Fruit fly (Drosophila melanogaster): Measurements from ENCODE around the gene CG17361.

Gene CG17361

DNA sequence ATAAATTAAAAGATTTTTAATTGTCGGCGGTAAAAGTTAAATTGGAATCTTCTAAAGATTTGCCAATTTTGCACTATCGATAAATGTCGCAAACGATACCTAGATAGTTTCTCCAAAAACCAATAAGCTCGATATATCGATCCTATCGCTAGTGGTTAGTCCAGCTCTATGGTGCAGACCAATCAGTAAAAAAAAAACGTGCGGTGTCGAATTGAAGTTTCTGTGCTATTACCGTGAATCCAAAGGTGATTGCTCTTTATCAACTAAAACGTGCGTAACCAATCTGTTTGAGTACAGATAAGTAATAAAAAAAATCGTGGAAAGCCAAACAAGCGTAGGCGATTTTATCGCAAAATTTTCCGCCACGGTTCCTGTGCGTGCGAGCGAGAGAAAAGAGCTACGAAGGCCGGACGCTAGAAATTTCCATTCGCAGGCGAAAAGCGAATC is 39.9 kb downstream of the CG17361 start, which contains the start of gene Hsp110 (continued):
- TF ChIP-seq CG13624 (GFP tag; optimal IDR thresholded peaks at IDR 0.05) (peak; percentile 26), CG17361 (GFP tag; IDR thresholded peaks at IDR 0.05) (peak; percentile 26; the same call in 1 of the 3 replicates), grau (tag; optimal IDR thresholded peaks at IDR 0.05) (peak; percentile 16), CG8478 (optimal IDR thresholded peaks at IDR 0.05) (no peak), CG10543 (GFP tag; optimal IDR thresholded peaks at IDR 0.05) (peak; percentile 29), rib (GFP tag; IDR thresholded peaks at IDR 0.05) (peak; percentile 81), CG10147 (GFP tag; optimal IDR thresholded peaks at IDR 0.05) (no peak), CG6854 (GFP tag; optimal IDR thresholded peaks at IDR 0.05) (no peak), lbe (GFP tag; optimal IDR thresholded peaks at IDR 0.05) (peak; percentile 64), mirr (GFP tag; optimal IDR thresholded peaks at IDR 0.05) (peak; percentile 51), CG7556 (GFP tag; optimal IDR thresholded peaks at IDR 0.05) (no peak), CG1233 (GFP tag; optimal IDR thresholded peaks at IDR 0.05) (no peak), CG7963 (GFP tag; IDR thresholded peaks at IDR 0.05; ENCODE audit: partially characterized antibody) (peak; percentile 98), CG30403 (GFP tag; optimal IDR thresholded peaks at IDR 0.05) (peak; percentile 11), seq (GFP tag; IDR thresholded peaks at IDR 0.05) (no peak), CG18011 (GFP tag; optimal IDR thresholded peaks at IDR 0.05) (no peak), CG3995 (GFP tag; optimal IDR thresholded peaks at IDR 0.05) (peak; percentile 3), sens (GFP tag) (peak; percentile 81)

DNA sequence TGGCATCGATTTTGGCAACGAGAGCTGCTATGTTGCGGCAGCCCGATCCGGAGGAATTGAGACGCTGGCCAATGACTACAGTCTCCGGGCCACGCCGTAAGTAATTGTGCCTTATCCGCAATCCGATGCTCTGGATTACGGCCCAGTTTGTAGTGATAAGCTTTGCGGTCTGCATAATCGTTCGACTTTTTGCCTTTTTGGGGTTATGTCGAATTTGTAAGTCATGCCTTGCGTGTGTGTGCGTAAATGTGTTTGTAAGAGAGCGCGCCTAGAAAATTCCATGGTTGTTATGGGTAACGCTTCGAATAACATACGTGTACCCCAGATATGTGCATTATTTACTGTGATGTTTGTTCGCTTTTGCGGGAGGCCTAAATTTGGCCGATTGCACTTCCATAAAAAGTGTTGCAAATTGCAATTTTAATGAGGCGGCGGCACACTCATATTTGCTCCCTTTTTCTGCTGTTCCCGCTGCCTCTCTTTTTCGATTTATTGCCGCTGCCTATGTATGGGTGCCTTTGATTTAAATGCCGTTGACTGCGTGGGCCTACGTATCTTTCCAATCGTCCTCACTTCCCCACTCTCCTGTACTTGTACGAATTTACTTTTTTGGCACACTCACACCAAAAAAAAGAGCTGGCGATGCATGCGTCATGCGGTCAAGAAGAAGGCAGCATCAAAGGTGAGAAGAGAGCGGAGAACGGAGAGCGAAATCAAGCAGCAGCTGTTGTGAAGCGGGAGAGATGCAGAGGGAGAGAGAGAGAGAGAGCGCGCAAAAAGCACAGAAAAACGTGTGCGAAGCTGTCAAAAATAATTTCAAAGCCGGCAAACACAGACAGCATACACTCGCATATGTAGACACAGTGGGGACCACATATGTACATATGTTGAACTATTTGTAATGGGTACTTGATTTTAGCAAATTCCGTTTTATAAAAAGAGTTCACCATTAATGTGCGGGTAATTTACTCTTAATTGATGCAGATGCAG is 41.0 kb downstream of the CG17361 start:
- TF ChIP-seq CG17912 (GFP tag; optimal IDR thresholded peaks at IDR 0.05) (peak; percentile 20), CG3281 (GFP tag; optimal IDR thresholded peaks at IDR 0.05) (no peak), nom (GFP tag; optimal IDR thresholded peaks at IDR 0.05) (peak; percentile 10), gce (GFP tag; IDR thresholded peaks at IDR 0.05) (no peak), kah (GFP tag; optimal IDR thresholded peaks at IDR 0.05) (peak; percentile 35), tx (GFP tag; optimal IDR thresholded peaks at IDR 0.05) (peak; percentile 30), CG13624 (GFP tag; optimal IDR thresholded peaks at IDR 0.05) (no peak), E2f2 (GFP tag; IDR thresholded peaks at IDR 0.05) (peak; percentile 16; the same call in 1 of the 2 replicates), cg (GFP tag; optimal IDR thresholded peaks at IDR 0.05) (peak; percentile 72), bbx (GFP tag; IDR thresholded peaks at IDR 0.05; ENCODE audit: partially characterized antibody) (no peak), CG32767 (GFP tag; IDR thresholded peaks at IDR 0.05) (peak; percentile 31; the same call in 1 of the 2 replicates), Dll (GFP tag; IDR thresholded peaks at IDR 0.05; ENCODE audit: partially characterized antibody) (peak; percentile 29; the same call in 1 of the 4 replicates), CG6791 (GFP tag; IDR thresholded peaks at IDR 0.05; ENCODE audit: partially characterized antibody) (peak; percentile 18; the same call in 1 of the 3 replicates), CG4404 (GFP tag; IDR thresholded peaks at IDR 0.05) (no peak), B-H1 (GFP tag; IDR thresholded peaks at IDR 0.05) (peak; percentile 17; the same call in 1 of the 3 replicates), CG12219 (GFP tag; optimal IDR thresholded peaks at IDR 0.05) (peak; percentile 16), D19B (GFP tag; optimal IDR thresholded peaks at IDR 0.05) (peak; percentile 23), CHES-1-like (GFP tag; optimal IDR thresholded peaks at IDR 0.05) (peak; percentile 49), pan (optimal IDR thresholded peaks at IDR 0.05) (no peak), pan (GFP tag; optimal IDR thresholded peaks at IDR 0.05 in 1 of 2, IDR thresholded peaks at IDR 0.05 in 1 of 2) (peak in 1 of 2 experiments; percentile 4), Deaf1 (tag; optimal IDR thresholded peaks at IDR 0.05) (no peak), CG2120 (GFP tag; optimal IDR thresholded peaks at IDR 0.05) (peak; percentile 56), CG34376 (GFP tag; optimal IDR thresholded peaks at IDR 0.05) (no peak), hbn (GFP tag; IDR thresholded peaks at IDR 0.05; ENCODE audit: partially characterized antibody) (peak; percentile 42), slbo (GFP tag; IDR thresholded peaks at IDR 0.05) (peak; percentile 6; the same call in 1 of the 2 replicates), zen2 (GFP tag; IDR thresholded peaks at IDR 0.05; ENCODE audit: partially characterized antibody) (peak; percentile 45; the same call in 1 of the 3 replicates), pfk (GFP tag; optimal IDR thresholded peaks at IDR 0.05) (peak; percentile 33), MBD-R2 (GFP tag; IDR thresholded peaks at IDR 0.05) (peak; percentile 40), CG18599 (GFP tag; optimal IDR thresholded peaks at IDR 0.05) (no peak), cwo (GFP tag; optimal IDR thresholded peaks at IDR 0.05) (peak; percentile 79)
